Worm (Caenorhabditis elegans) whole organism, L2 larva: ENCODE data around the gene C56A3.5.

Experiments used
- F13H6.1 ChIP-seq: sonication (generic microtip); optimal IDR thresholded peaks from 2 replicates; lab custom pipeline; 2016; ENCODE audit warnings: missing genetic modification characterization, missing compliant biosample characterization
- R02D3.7 ChIP-seq: fragments of 150-350 bp; optimal IDR thresholded peaks from 2 replicates; lab custom pipeline; 2014; ENCODE audit warnings: missing biosample characterization, missing genetic modification characterization
- Y55F3AM.14 ChIP-seq: fragments of 200-800 bp; sonication (Bioruptor generic); optimal IDR thresholded peaks from 2 replicates; lab custom pipeline; 2018; ENCODE audit warnings: mild to moderate bottlenecking, missing genetic modification characterization, missing compliant biosample characterization
- alr-1 ChIP-seq: fragments of 150-350 bp; optimal IDR thresholded peaks from 2 replicates; lab custom pipeline; 2014; ENCODE audit warnings: missing biosample characterization, missing genetic modification characterization
- aly-2 ChIP-seq: fragments of 150-350 bp; optimal IDR thresholded peaks from 2 replicates; lab custom pipeline; 2014; ENCODE audit warnings: missing biosample characterization, missing genetic modification characterization
- ceh-16 ChIP-seq: fragments of 150-350 bp; optimal IDR thresholded peaks from 2 replicates; lab custom pipeline; 2014; ENCODE audit warnings: missing biosample characterization, missing genetic modification characterization
- ceh-82 ChIP-seq: fragments of 150-350 bp; optimal IDR thresholded peaks from 2 replicates; lab custom pipeline; 2014; ENCODE audit warnings: missing biosample characterization, missing genetic modification characterization
- crh-2 ChIP-seq: sonication (generic microtip); optimal IDR thresholded peaks from 2 replicates; lab custom pipeline; 2017; ENCODE audit warnings: missing biosample characterization, missing genetic modification characterization
- elt-1 ChIP-seq: fragments of 150-350 bp; optimal IDR thresholded peaks from 2 replicates; lab custom pipeline; 2014; ENCODE audit warnings: missing biosample characterization, missing genetic modification characterization
- gmeb-1 ChIP-seq: fragments of 150-350 bp; optimal IDR thresholded peaks from 2 replicates; lab custom pipeline; 2014; ENCODE audit warnings: missing biosample characterization, missing genetic modification characterization
- lin-11 ChIP-seq: fragments of 150-350 bp; sonication (generic microtip); optimal IDR thresholded peaks from 2 replicates; lab custom pipeline; 2014; ENCODE audit warnings: missing biosample characterization, missing genetic modification characterization, inconsistent platforms, mixed read lengths
- mdl-1 ChIP-seq, 2 experiments: fragments of 150-350 bp in 1 of 2; sonication (generic microtip) in 1 of 2; optimal IDR thresholded peaks; 2 replicates each; lab custom pipeline; 2017; ENCODE audit warnings: missing biosample characterization in 2 of 2, missing genetic modification characterization in 2 of 2
- nhr-21 ChIP-seq: fragments of 150-350 bp; optimal IDR thresholded peaks from 2 replicates; lab custom pipeline; 2014; ENCODE audit warnings: missing biosample characterization, missing genetic modification characterization
- sma-3 ChIP-seq: sonication (generic microtip); optimal IDR thresholded peaks from 2 replicates; lab custom pipeline; 2016; ENCODE audit warnings: missing genetic modification reagents, missing genetic modification characterization, missing compliant biosample characterization
- unc-39 ChIP-seq: fragments of 150-350 bp; optimal IDR thresholded peaks from 2 replicates; lab custom pipeline; 2014; ENCODE audit warnings: missing biosample characterization, missing genetic modification characterization
- unc-62 ChIP-seq: fragments of 150-350 bp; optimal IDR thresholded peaks from 2 replicates; lab custom pipeline; 2014; ENCODE audit warnings: missing biosample characterization, missing genetic modification reagents, missing genetic modification characterization

The C56A3.5 gene

DNA sequence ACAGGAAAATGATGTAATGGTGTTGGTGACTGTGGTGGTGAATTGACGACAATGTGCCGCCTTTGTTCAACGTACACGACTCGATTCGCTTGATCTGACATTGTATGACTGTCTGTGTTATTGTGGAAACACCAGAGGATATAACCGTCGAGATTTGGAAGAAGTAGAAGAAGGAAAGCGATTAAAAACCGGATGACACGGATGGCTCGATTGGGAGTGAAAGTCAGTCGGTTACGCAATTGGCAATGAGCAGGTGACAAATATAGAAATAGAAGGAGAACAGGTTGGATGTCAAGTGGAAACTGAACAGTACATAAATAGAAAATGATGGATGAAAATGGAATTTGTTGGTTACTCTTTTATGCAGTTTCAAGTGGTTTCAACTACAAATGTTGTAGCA, 49.1 kb downstream of the C56A3.5 start, which contains the start of gene rdy-2:
Gene rdy-2 (minus strand): TSS at position 101 of the 400 bp plus-strand sequence.
- TF ChIP-seq crh-2 (no peak), elt-1 (tag; lab: Kevin White, UChicago) (no peak), lin-11 (no peak), alr-1 (no peak), gmeb-1 (no peak), nhr-21 (tag; lab: Kevin White, UChicago) (no peak), sma-3 (GFP tag; lab: Kevin White, UChicago) (no peak), mdl-1 (tag; optimal IDR thresholded peaks at IDR 0.05; lab: Kevin White, UChicago) (no peak), unc-39 (tag; lab: Kevin White, UChicago) (no peak), ceh-82 (tag; lab: Kevin White, UChicago) (no peak), F13H6.1 (no peak), aly-2 (no peak), ceh-16 (no peak), Y55F3AM.14 (GFP tag; lab: Kevin White, UChicago) (no peak), R02D3.7 (tag; lab: Kevin White, UChicago) (no peak), unc-62 (no peak)
